Fruit fly (Drosophila melanogaster): Measurements from ENCODE around the gene CG13713.

DNA sequence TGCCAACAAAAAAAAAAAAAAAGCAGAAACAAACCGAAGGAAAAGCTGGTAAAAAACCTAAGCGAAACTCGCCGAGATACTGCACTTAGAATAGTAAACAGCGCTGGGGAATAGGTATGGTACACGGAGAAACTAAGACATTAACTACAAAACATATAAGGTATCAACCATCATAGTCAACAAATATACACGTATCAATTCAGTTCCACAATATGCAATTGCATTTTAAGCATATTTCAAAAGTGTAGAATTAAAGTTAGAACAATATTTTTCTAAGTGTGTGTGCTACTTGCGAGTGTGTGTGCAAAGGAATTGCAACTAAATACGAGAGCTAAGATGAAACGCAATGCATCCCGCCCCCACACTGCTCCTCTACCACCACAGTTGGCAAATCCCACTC, 10.4 kb downstream of the CG13713 start:
- no peak for TF ChIP-seq CG7745 (tag; optimal IDR thresholded peaks at IDR 0.05)
- no peak for TF ChIP-seq CG15514 (GFP tag; optimal IDR thresholded peaks at IDR 0.05)
- TF ChIP-seq jing (GFP tag; optimal IDR thresholded peaks at IDR 0.05): no peak
- TF ChIP-seq psq (GFP tag; optimal IDR thresholded peaks at IDR 0.05): no peak

All from whole organism, embryonic.